Fruit fly (Drosophila melanogaster) whole organism, pupa: Measurements from ENCODE around the gene Spase12.

Experiments
- CG10348 ChIP-seq: fragments of 200-800 bp; sonication (Bioruptor generic); IDR thresholded peaks from 2 replicates; pipeline ENCODE4 v1.3.6; 2022; ENCODE audit warnings: missing biosample characterization, missing genetic modification characterization
- CG12605 ChIP-seq: fragments of 200-800 bp; sonication (Bioruptor generic); IDR thresholded peaks from 2 replicates; pipeline ENCODE4 v1.3.6; 2022; ENCODE audit warnings: missing biosample characterization, missing genetic modification characterization
- CG13204 ChIP-seq: fragments of 200-800 bp; sonication (Bioruptor generic); optimal IDR thresholded peaks from 2 replicates; lab custom pipeline; 2018; ENCODE audit warnings: missing biosample characterization, mild to moderate bottlenecking, missing genetic modification characterization, moderate library complexity
- CG14655 ChIP-seq: fragments of 200-800 bp; sonication (Bioruptor generic); optimal IDR thresholded peaks from 3 replicates; lab custom pipeline; 2017; ENCODE audit warnings: mild to moderate bottlenecking, missing biosample characterization, missing genetic modification reagents, missing genetic modification characterization
- CG15710 ChIP-seq: fragments of 200-800 bp; sonication (Bioruptor generic); optimal IDR thresholded peaks from 2 replicates; lab custom pipeline; 2018; ENCODE audit warnings: missing biosample characterization, mild to moderate bottlenecking, missing genetic modification characterization, moderate library complexity
- CG17806 ChIP-seq: fragments of 200-800 bp; sonication (Bioruptor generic); optimal IDR thresholded peaks from 2 replicates; lab custom pipeline; 2018; ENCODE audit warnings: missing biosample characterization, mild to moderate bottlenecking, missing genetic modification characterization, moderate library complexity
- CG32121 ChIP-seq: fragments of 200-800 bp; sonication (Bioruptor generic); IDR thresholded peaks from 2 replicates; pipeline ENCODE4 v1.3.6; 2022; ENCODE audit warnings: missing biosample characterization, missing genetic modification characterization
- CG34367 ChIP-seq: fragments of 200-800 bp; sonication (Bioruptor generic); optimal IDR thresholded peaks from 2 replicates; lab custom pipeline; 2018; ENCODE audit warnings: missing biosample characterization, mild to moderate bottlenecking, missing genetic modification characterization
- CG4496 ChIP-seq: fragments of 200-800 bp; sonication (Bioruptor generic); IDR thresholded peaks from 3 replicates; pipeline ENCODE4 v1.3.6; 2022; ENCODE audit warnings: missing biosample characterization, missing genetic modification characterization
- CG8159 ChIP-seq: fragments of 200-800 bp; sonication (Bioruptor generic); optimal IDR thresholded peaks from 3 replicates; lab custom pipeline; 2018; ENCODE audit warnings: missing biosample characterization, mild to moderate bottlenecking, missing genetic modification characterization, moderate library complexity
- CG8301 ChIP-seq: fragments of 200-800 bp; sonication (Bioruptor generic); optimal IDR thresholded peaks from 2 replicates; lab custom pipeline; 2018; ENCODE audit warnings: missing biosample characterization, mild to moderate bottlenecking, missing genetic modification characterization
- CG9948 ChIP-seq: fragments of 200-800 bp; sonication (Bioruptor generic); optimal IDR thresholded peaks from 2 replicates; lab custom pipeline; 2018; ENCODE audit warnings: missing biosample characterization, mild to moderate bottlenecking, missing genetic modification characterization, moderate library complexity
- D1 ChIP-seq: fragments of 200-800 bp; sonication (Bioruptor generic); optimal IDR thresholded peaks from 2 replicates; lab custom pipeline; 2018; ENCODE audit warnings: missing biosample characterization, mild to moderate bottlenecking, missing genetic modification characterization, moderate library complexity
- Ets98B ChIP-seq: fragments of 200-800 bp; sonication (Bioruptor generic); IDR thresholded peaks from 2 replicates; pipeline ENCODE4 v1.3.6; 2022; ENCODE audit warnings: missing biosample characterization, missing genetic modification characterization
- Pif1A ChIP-seq: fragments of 200-800 bp; sonication (Bioruptor generic); optimal IDR thresholded peaks from 3 replicates; lab custom pipeline; 2016; ENCODE audit warnings: missing biosample characterization, missing genetic modification characterization
- Pif1B ChIP-seq: fragments of 200-800 bp; sonication (Bioruptor generic); optimal IDR thresholded peaks from 3 replicates; lab custom pipeline; 2016; ENCODE audit warnings: missing biosample characterization, missing genetic modification characterization
- Snoo ChIP-seq: fragments of 200-800 bp; sonication (Bioruptor generic); optimal IDR thresholded peaks from 3 replicates; lab custom pipeline; 2017; ENCODE audit warnings: missing biosample characterization, mild to moderate bottlenecking, missing genetic modification characterization, inconsistent platforms
- fd96Ca ChIP-seq: fragments of 200-800 bp; sonication (Bioruptor generic); IDR thresholded peaks from 3 replicates; pipeline ENCODE4 v1.3.6; 2022; ENCODE audit warnings: missing biosample characterization, missing genetic modification characterization
- gl ChIP-seq: fragments of 200-800 bp; sonication (Bioruptor generic); optimal IDR thresholded peaks from 2 replicates; lab custom pipeline; 2018; ENCODE audit warnings: missing biosample characterization, mild to moderate bottlenecking, missing genetic modification characterization
- rn ChIP-seq: fragments of 200-800 bp; sonication (Bioruptor generic); IDR thresholded peaks from 2 replicates; pipeline ENCODE4 v1.3.6; 2022; ENCODE audit warnings: missing biosample characterization, missing genetic modification characterization

Gene Spase12

dm6 chr3R:29502978-29503377 is 12.0 kb upstream of the Spase12 start:
- TF ChIP-seq D1 (tag; lab: Kevin White, UChicago) (no peak), rn (no peak), CG15710 (tag; lab: Kevin White, UChicago) (no peak), CG14655 (GFP tag; lab: Kevin White, UChicago) (no peak), CG4496 (GFP tag; lab: Robert Waterston, UW) (no peak), CG32121 (GFP tag; lab: Robert Waterston, UW) (no peak), CG8301 (tag; lab: Kevin White, UChicago) (no peak), fd96Ca (GFP tag; lab: Robert Waterston, UW) (0 out of 3 replicates have a peak, but pooled peaks have one; percentile 10)

DNA sequence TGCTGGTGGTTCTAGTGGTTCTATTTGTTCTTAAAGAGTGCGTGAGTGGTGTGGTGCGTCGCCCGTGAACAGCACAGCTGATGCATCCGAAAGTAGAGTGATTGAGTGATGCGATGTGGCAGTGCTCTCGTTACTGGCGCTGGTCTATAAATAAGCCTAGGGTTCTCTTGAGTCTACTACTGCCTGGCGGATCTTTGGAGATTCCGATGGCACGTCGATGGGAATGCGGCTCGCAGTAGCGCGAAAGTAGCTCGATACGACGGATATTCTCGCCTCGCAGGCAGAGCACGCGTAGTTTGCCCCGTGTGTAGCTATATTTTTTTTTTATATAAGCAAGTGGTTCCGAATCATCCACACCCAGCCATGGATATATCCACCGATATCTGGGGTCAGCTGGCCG is 5.4 kb upstream of the Spase12 start:
- no peak for TF ChIP-seq CG17806 (tag; lab: Kevin White, UChicago)
- TF ChIP-seq CG10348 (GFP tag; lab: Robert Waterston, UW), result no peak
- no peak for TF ChIP-seq Pif1A (GFP tag; lab: Kevin White, UChicago)
- no peak for TF ChIP-seq CG13204
- no peak for TF ChIP-seq D1 (tag; lab: Kevin White, UChicago)
- no peak for TF ChIP-seq CG15710 (tag; lab: Kevin White, UChicago)
- no peak for TF ChIP-seq rn
- TF ChIP-seq CG14655 (GFP tag; lab: Kevin White, UChicago), result no peak
- TF ChIP-seq CG8159 (tag; lab: Kevin White, UChicago), result no peak
- TF ChIP-seq Ets98B, result no peak
- no peak for TF ChIP-seq Snoo (tag; lab: Kevin White, UChicago)
- no peak for TF ChIP-seq CG9948 (tag; lab: Kevin White, UChicago)
- TF ChIP-seq CG12605 (GFP tag; lab: Robert Waterston, UW), result no peak

dm6 chr3R:29495815-29496214 is 4.9 kb upstream of the Spase12 start:
- TF ChIP-seq CG4496 (GFP tag; lab: Robert Waterston, UW) (no peak), CG34367 (tag; lab: Kevin White, UChicago) (no peak), fd96Ca (GFP tag; lab: Robert Waterston, UW) (no peak), CG14655 (GFP tag; lab: Kevin White, UChicago) (no peak), CG17806 (tag; lab: Kevin White, UChicago) (no peak), gl (tag; lab: Kevin White, UChicago) (no peak), Pif1B (GFP tag; lab: Kevin White, UChicago) (no peak), CG8159 (tag; lab: Kevin White, UChicago) (no peak)

DNA sequence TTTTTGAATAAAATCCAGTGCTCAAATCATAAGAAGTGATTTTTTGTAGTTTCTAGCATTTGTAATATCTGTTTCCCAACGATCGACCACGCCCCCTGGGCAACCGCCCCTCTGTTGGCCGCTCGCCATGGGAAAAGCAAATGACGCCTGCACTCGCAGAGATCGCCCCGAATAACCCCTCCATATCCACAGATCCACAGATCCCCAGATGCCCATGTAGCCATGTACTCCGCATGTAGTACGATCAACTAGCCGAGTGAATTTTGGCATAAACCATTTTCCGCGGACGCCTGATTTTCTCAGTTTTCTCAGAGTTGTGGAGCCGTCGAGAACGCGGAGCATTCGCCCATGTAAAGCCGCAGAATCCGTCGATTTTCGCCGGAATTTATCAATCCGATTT is 3.5 kb upstream of the Spase12 start, which contains the start of gene FipoQ:
FipoQ (plus strand) TSS at position 301 of the 400 bp plus-strand sequence.
- TF ChIP-seq CG32121 (GFP tag; lab: Robert Waterston, UW), result no peak
- no peak for TF ChIP-seq CG17806 (tag; lab: Kevin White, UChicago)
- TF ChIP-seq D1 (tag; lab: Kevin White, UChicago), result no peak
- no peak for TF ChIP-seq CG4496 (GFP tag; lab: Robert Waterston, UW)
- no peak for TF ChIP-seq rn
- TF ChIP-seq fd96Ca (GFP tag; lab: Robert Waterston, UW), result no peak
- no peak for TF ChIP-seq CG8159 (tag; lab: Kevin White, UChicago)
- no peak for TF ChIP-seq Pif1B (GFP tag; lab: Kevin White, UChicago)
- TF ChIP-seq gl (tag; lab: Kevin White, UChicago), result no peak
- TF ChIP-seq Pif1A (GFP tag; lab: Kevin White, UChicago), result no peak
- TF ChIP-seq CG14655 (GFP tag; lab: Kevin White, UChicago), result no peak
- TF ChIP-seq CG12605 (GFP tag; lab: Robert Waterston, UW), result no peak
- TF ChIP-seq Snoo (tag; lab: Kevin White, UChicago), result no peak
- no peak for TF ChIP-seq CG10348 (GFP tag; lab: Robert Waterston, UW)

dm6 chr3R:29493242-29493944 is 2.4 kb upstream of the Spase12 start, which contains the start of the genes CG2310 and Diedel:
CG2310 (minus strand) TSS chr3R:29493518.
Diedel (plus strand) TSS chr3R:29493852.
- peak; percentile 42; the same call in 1 of the 3 replicates for TF ChIP-seq CG4496 (GFP tag; lab: Robert Waterston, UW)
- TF ChIP-seq Pif1A (GFP tag; lab: Kevin White, UChicago), result no peak

dm6 chr3R:29489209-29489608 is 1.7 kb downstream of the Spase12 start, which contains the start of the genes CG2321 and CG2006:
CG2321 (minus strand) TSS chr3R:29489265.
CG2006 (plus strand) TSS chr3R:29489468.
- peak; percentile 48 for TF ChIP-seq CG8159 (tag; lab: Kevin White, UChicago)
- TF ChIP-seq CG15710 (tag; lab: Kevin White, UChicago), result peak; percentile 44
- 0 out of 2 replicates have a peak, but pooled peaks have one; percentile 31 for TF ChIP-seq rn
- TF ChIP-seq fd96Ca (GFP tag; lab: Robert Waterston, UW), result peak; percentile 62; the same call in 2 of the 3 replicates
- no peak for TF ChIP-seq CG8301 (tag; lab: Kevin White, UChicago)
- peak; percentile 56 for TF ChIP-seq CG17806 (tag; lab: Kevin White, UChicago)
- peak; percentile 31 for TF ChIP-seq CG9948 (tag; lab: Kevin White, UChicago)
- TF ChIP-seq Ets98B, result peak; percentile 59
- TF ChIP-seq Pif1A (GFP tag; lab: Kevin White, UChicago), result no peak
- TF ChIP-seq CG13204, result no peak
- peak; percentile 64; the same call in 2 of the 3 replicates for TF ChIP-seq CG4496 (GFP tag; lab: Robert Waterston, UW)
